Worm (Caenorhabditis elegans) whole organism, L2 larva: ENCODE results near the gene srg-22.

ENCODE experiments used
- ZK546.5 ChIP-seq: sonication (generic microtip); optimal IDR thresholded peaks from 2 replicates; lab custom pipeline; 2017; ENCODE audit warnings: missing biosample characterization, missing genetic modification characterization
- alr-1 ChIP-seq: fragments of 150-350 bp; optimal IDR thresholded peaks from 2 replicates; lab custom pipeline; 2014; ENCODE audit warnings: missing biosample characterization, missing genetic modification characterization
- elt-1 ChIP-seq: fragments of 150-350 bp; optimal IDR thresholded peaks from 2 replicates; lab custom pipeline; 2014; ENCODE audit warnings: missing biosample characterization, missing genetic modification characterization
- nhr-10 ChIP-seq: sonication (generic microtip); optimal IDR thresholded peaks from 2 replicates; lab custom pipeline; 2017; ENCODE audit warnings: missing biosample characterization, missing genetic modification characterization
- nhr-237 ChIP-seq: fragments of 150-350 bp; optimal IDR thresholded peaks from 2 replicates; lab custom pipeline; 2014; ENCODE audit warnings: missing biosample characterization, missing genetic modification characterization

DNA sequence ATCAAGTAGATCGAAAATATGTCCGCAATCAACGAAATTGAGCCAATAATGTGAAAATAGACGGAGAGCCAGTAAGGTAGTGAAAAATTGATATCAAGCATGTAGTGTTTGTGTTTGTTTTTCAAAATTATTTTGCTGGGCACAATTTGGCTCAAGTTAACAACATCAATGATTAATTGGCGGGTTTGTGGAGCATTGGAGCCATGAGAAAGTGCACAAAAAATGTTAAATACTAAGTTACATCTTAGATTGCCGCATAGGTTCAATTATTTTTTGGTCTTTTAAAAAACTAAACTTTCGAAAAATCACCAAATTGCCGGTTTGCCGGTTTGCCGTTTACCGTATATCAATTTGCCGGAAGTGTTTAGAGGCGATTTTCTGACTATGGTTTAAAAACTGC, 44.6 kb upstream of the srg-22 start, which contains the start of gene sri-54:
- no peak for TF ChIP-seq alr-1 (tag; lab: Kevin White, UChicago)
- TF ChIP-seq elt-1 (tag; lab: Kevin White, UChicago), result no peak
- no peak for TF ChIP-seq nhr-237
- no peak for TF ChIP-seq ZK546.5
- no peak for TF ChIP-seq nhr-10 (tag; lab: Kevin White, UChicago)
